Worm (Caenorhabditis elegans) whole organism, L3 larva: ENCODE results near the gene srz-44.
A peak's percentile ranks its signal among the peaks of the same experiment; 100 is the strongest.
"Not testable (repeated sequence)": the region's sequence is repeated elsewhere in the genome, so short reads cannot be mapped to it uniquely, and the experiment has no call there.

Experiments
- R02D3.7 ChIP-seq: fragments of 150-350 bp; optimal IDR thresholded peaks from 2 replicates; lab custom pipeline; 2014; ENCODE audit warnings: missing biosample characterization, missing genetic modification characterization
- aly-2 ChIP-seq: fragments of 150-350 bp; optimal IDR thresholded peaks from 2 replicates; lab custom pipeline; 2014; ENCODE audit warnings: missing biosample characterization, missing genetic modification characterization
- ama-1 ChIP-seq: fragments of 150-350 bp; optimal IDR thresholded peaks from 2 replicates; lab custom pipeline; 2018
- ceh-16 ChIP-seq: sonication (generic microtip); optimal IDR thresholded peaks from 2 replicates; lab custom pipeline; 2017; ENCODE audit warnings: missing biosample characterization, missing genetic modification characterization
- ceh-28 ChIP-seq: fragments of 150-350 bp; optimal IDR thresholded peaks from 2 replicates; lab custom pipeline; 2014; ENCODE audit warnings: missing biosample characterization, missing genetic modification reagents, missing genetic modification characterization
- ceh-82 ChIP-seq: fragments of 150-350 bp; optimal IDR thresholded peaks from 2 replicates; lab custom pipeline; 2014; ENCODE audit warnings: missing biosample characterization, missing genetic modification characterization
- ceh-9 ChIP-seq: sonication (generic microtip); optimal IDR thresholded peaks from 2 replicates; lab custom pipeline; 2018; ENCODE audit warnings: missing biosample characterization, missing genetic modification characterization
- daf-12 ChIP-seq: fragments of 150-350 bp; optimal IDR thresholded peaks from 2 replicates; lab custom pipeline; 2014; ENCODE audit warnings: missing biosample characterization, missing genetic modification reagents, missing genetic modification characterization
- elt-1 ChIP-seq: fragments of 150-350 bp; optimal IDR thresholded peaks from 2 replicates; lab custom pipeline; 2014; ENCODE audit warnings: missing biosample characterization, missing genetic modification characterization
- elt-3 ChIP-seq, 3 experiments: fragments of 150-350 bp in 1 of 3; sonication (generic microtip) in 2 of 3; optimal IDR thresholded peaks; 2 replicates in 2 of 3; 4 replicates in 1 of 3; lab custom pipeline; 2014 to 2017; ENCODE audit warnings: missing biosample characterization in 3 of 3, missing genetic modification characterization in 3 of 3
- eor-1 ChIP-seq, 2 experiments: fragments of 150-350 bp; optimal IDR thresholded peaks; 2 replicates each; lab custom pipeline; 2014 to 2018; ENCODE audit warnings: missing biosample characterization in 2 of 2, missing genetic modification characterization in 2 of 2
- fkh-10 ChIP-seq: sonication (generic microtip); optimal IDR thresholded peaks from 2 replicates; lab custom pipeline; 2017; ENCODE audit warnings: missing biosample characterization, missing genetic modification reagents, missing genetic modification characterization
- fkh-2 ChIP-seq: fragments of 150-350 bp; optimal IDR thresholded peaks from 2 replicates; lab custom pipeline; 2014; ENCODE audit warnings: missing biosample characterization, missing genetic modification reagents, missing genetic modification characterization
- fos-1 ChIP-seq: fragments of 150-350 bp; optimal IDR thresholded peaks from 2 replicates; lab custom pipeline; 2014; ENCODE audit warnings: missing biosample characterization, missing genetic modification characterization
- jun-1 ChIP-seq: fragments of 150-350 bp; optimal IDR thresholded peaks from 2 replicates; lab custom pipeline; 2014; ENCODE audit warnings: missing biosample characterization, missing genetic modification reagents, missing genetic modification characterization
- lin-15B ChIP-seq: fragments of 150-350 bp; optimal IDR thresholded peaks from 2 replicates; lab custom pipeline; 2014; ENCODE audit warnings: missing biosample characterization, missing genetic modification characterization
- lin-39 ChIP-seq: fragments of 150-350 bp; optimal IDR thresholded peaks from 2 replicates; lab custom pipeline; 2018; ENCODE audit warnings: missing biosample characterization, missing genetic modification reagents, missing genetic modification characterization
- lsy-12 ChIP-seq: sonication (generic microtip); optimal IDR thresholded peaks from 2 replicates; lab custom pipeline; 2016; ENCODE audit warnings: mild to moderate bottlenecking, missing genetic modification characterization, missing compliant biosample characterization
- mml-1 ChIP-seq: fragments of 150-350 bp; sonication (generic microtip); optimal IDR thresholded peaks from 3 replicates; lab custom pipeline; 2014; ENCODE audit warnings: missing biosample characterization, missing genetic modification characterization
- nfya-1 ChIP-seq: sonication (generic microtip); optimal IDR thresholded peaks from 2 replicates; lab custom pipeline; 2017; ENCODE audit warnings: missing genetic modification characterization, mild to moderate bottlenecking, missing compliant biosample characterization, antibody characterized with exemption, moderate library complexity; ENCODE audit not compliant: insufficient read depth
- nhr-11 ChIP-seq: fragments of 150-350 bp; optimal IDR thresholded peaks from 2 replicates; lab custom pipeline; 2014; ENCODE audit warnings: missing biosample characterization, missing genetic modification characterization
- nhr-12 ChIP-seq: fragments of 150-350 bp; optimal IDR thresholded peaks from 2 replicates; lab custom pipeline; 2014; ENCODE audit warnings: missing biosample characterization, missing genetic modification characterization
- nhr-25 ChIP-seq: sonication (generic microtip); optimal IDR thresholded peaks from 2 replicates; lab custom pipeline; 2017; ENCODE audit warnings: missing biosample characterization, missing genetic modification characterization
- pha-4 ChIP-seq: fragments of 150-350 bp; optimal IDR thresholded peaks from 2 replicates; lab custom pipeline; 2014; ENCODE audit warnings: missing biosample characterization, missing genetic modification reagents, missing genetic modification characterization
- pqm-1 ChIP-seq: fragments of 150-350 bp; optimal IDR thresholded peaks from 2 replicates; lab custom pipeline; 2017; ENCODE audit warnings: missing biosample characterization, missing genetic modification characterization, inconsistent platforms
- snpc-4 ChIP-seq: fragments of 150-350 bp; optimal IDR thresholded peaks from 2 replicates; lab custom pipeline; 2014; ENCODE audit warnings: missing biosample characterization, missing genetic modification characterization
- tbx-2 ChIP-seq: sonication (generic microtip); optimal IDR thresholded peaks from 2 replicates; lab custom pipeline; 2016; ENCODE audit warnings: mild to moderate bottlenecking, missing genetic modification characterization, missing compliant biosample characterization
- unc-39 ChIP-seq: sonication (generic microtip); optimal IDR thresholded peaks from 4 replicates; lab custom pipeline; 2017; ENCODE audit warnings: missing biosample characterization, missing genetic modification characterization
- zag-1 ChIP-seq: fragments of 150-350 bp; optimal IDR thresholded peaks from 2 replicates; lab custom pipeline; 2014; ENCODE audit warnings: missing biosample characterization, missing genetic modification characterization
- ztf-4 ChIP-seq: fragments of 150-350 bp; optimal IDR thresholded peaks from 2 replicates; lab custom pipeline; 2014; ENCODE audit warnings: missing biosample characterization, missing genetic modification characterization

srz-44 gene

DNA sequence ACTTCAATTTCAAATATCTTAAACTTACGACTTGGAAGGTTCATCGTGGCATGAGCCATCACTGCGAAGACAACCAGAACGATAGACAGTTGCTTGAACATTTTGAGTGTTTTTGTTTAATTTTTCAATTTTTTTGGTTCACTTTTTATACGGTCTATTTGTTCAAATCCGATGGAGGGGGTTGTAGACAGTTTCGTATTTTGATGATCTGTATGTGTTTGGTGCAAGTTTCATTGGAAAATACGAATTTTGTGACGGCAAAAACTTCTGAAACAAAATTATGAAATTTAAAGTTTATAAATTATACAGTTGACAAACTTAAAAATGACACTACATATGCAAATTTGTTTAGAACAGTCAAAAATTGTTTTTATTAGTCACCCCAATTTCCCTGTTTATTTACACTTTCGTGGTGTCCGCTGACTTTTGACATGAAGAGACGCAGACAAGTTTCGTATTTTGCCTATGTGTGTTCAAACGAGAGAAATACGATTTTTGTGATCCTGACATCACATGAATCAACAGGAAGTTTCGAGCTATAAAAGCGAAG, 8.9 kb upstream of the srz-44 start, which contains the start of the genes C55A1.7 and C55A1.6:
C55A1.7 (minus strand) TSS at position 101 of the 550 bp plus-strand sequence.
C55A1.6 (plus strand) TSS at position 500 of the 550 bp plus-strand sequence.
- TF ChIP-seq pha-4 (tag; lab: Kevin White, UChicago): peak; percentile 58

DNA sequence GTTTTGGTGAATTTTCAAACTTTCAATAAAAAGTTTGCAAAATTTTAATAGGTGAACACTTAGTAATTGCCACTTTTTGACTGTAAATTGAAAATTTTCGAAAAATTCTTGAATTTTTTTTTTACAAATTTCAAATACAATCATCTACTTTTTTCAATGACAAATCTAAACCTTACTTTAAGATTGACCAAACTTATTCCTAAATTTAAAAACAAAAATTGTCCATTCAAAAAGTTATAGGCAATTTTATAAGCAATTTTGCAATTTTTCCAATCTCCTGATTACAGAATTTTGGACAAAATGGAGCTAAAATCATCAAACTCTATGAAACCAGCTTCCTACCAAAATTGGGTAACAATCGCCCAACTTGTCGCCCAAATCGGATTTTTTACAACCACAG, 5.8 kb upstream of the srz-44 start, which contains the start of gene str-23:
str-23 (plus strand) TSS at position 301 of the 400 bp plus-strand sequence.
- TF ChIP-seq aly-2 (no peak), nhr-12 (tag; lab: Kevin White, UChicago) (no peak)

DNA sequence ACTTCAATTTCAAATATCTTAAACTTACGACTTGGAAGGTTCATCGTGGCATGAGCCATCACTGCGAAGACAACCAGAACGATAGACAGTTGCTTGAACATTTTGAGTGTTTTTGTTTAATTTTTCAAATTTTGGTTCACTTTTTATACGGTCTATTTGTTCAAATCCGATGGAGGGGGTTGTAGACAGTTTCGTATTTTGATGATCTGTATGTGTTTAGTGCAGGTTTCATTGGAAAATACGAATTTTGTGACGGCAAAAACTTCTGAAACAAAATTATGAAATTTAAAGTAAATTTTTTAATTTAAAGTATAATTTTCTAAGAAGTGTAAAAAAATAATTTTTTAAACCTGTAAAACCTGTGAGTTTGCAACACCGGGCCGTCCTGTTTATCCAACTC, 4.4 kb upstream of the srz-44 start, which contains the start of gene C55A1.4:
C55A1.4 (minus strand) TSS at position 101 of the 400 bp plus-strand sequence.
- TF ChIP-seq tbx-2, lsy-12, snpc-4 (tag; lab: Kevin White, UChicago): not testable (repeated sequence)

DNA sequence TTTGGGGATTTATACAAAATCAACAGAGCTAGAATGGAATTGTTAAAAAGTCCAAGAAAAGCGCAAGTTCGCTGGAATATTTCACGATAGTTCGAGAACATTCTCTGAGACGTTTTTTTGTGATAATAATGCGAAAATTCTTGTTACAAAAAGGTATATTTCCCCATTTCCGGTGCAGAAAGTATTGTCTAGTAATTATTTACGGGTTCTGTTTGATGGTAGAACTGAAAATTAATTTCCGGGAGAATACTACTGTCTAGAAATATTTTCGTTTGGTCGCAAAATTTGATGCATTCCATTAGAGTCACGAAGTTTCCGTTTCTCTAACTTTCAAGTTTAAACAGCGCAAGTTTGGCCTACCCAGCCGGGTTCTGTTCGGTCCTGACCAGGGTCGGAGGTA, 9.2 kb downstream of the srz-44 start, which contains the start of gene str-248:
str-248 (minus strand) TSS at position 101 of the 400 bp plus-strand sequence.
- TF ChIP-seq elt-1 (tag; lab: Kevin White, UChicago) (no peak), fkh-2 (tag; lab: Kevin White, UChicago) (no peak), daf-12 (tag; lab: Kevin White, UChicago) (no peak), nhr-25 (tag; lab: Kevin White, UChicago) (no peak), nhr-11 (tag; lab: Kevin White, UChicago) (no peak), lin-15B (tag; lab: Kevin White, UChicago) (no peak), mml-1 (no peak), ceh-9 (tag; lab: Kevin White, UChicago) (no peak), zag-1 (tag; lab: Kevin White, UChicago) (no peak), eor-1 (tag; optimal IDR thresholded peaks at IDR 0.05; lab: Kevin White, UChicago) (no peak), R02D3.7 (tag; lab: Kevin White, UChicago) (no peak), aly-2 (no peak), ceh-28 (tag; lab: Kevin White, UChicago) (no peak), snpc-4 (tag; lab: Kevin White, UChicago) (no peak), fkh-10 (GFP tag; lab: Kevin White, UChicago) (no peak), fos-1 (tag; lab: Kevin White, UChicago) (no peak), jun-1 (tag; lab: Kevin White, UChicago) (no peak), lsy-12 (tag; lab: Kevin White, UChicago) (no peak), ceh-82 (tag; lab: Kevin White, UChicago) (no peak)

DNA sequence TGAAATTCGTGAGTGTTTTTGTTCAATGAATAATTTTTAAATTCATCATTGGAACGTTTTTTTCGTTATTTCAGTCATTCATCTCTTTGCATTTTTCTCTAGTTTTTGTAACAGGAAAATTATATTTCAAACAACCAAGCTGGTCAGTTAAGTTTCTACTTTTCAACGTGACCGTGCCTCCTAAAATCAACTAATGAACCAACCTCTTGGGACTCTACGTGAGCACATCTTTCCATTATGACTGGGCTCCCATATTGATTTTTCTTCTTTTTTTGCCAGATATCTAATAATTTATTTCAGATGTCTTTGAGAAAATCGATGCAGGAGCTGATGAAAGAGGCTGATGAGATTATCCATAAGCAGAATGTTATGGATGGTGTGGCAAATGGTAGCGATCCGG, 13.2 kb downstream of the srz-44 start, which contains the start of gene C55A1.11:
C55A1.11 (plus strand) TSS at position 301 of the 400 bp plus-strand sequence.
- TF ChIP-seq snpc-4 (tag; lab: Kevin White, UChicago): no peak

DNA sequence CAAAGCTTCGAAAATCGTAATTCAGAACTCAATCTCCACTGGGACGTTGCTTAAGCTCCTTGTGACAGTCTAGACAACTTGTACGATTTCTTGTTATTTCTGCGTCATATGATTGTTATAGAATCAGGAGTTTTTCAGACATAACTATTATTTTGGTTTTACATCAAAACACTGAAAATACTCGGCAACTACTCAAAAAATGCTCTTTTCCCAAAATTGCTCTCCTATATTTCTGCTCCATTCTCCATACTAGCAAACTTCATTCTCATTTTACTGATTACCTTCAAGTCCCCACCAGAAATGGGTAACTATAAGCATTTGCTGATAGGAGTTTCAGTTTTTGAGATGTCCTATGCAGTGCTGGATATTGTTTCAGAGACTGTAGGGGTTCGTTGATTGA, 17.2 kb downstream of the srz-44 start, which contains the start of gene C55A1.1:
C55A1.1 (plus strand) TSS at position 301 of the 400 bp plus-strand sequence.
- TF ChIP-seq ceh-28 (tag; lab: Kevin White, UChicago) (no peak), pqm-1 (tag; lab: Kevin White, UChicago) (no peak), unc-39 (tag; lab: Kevin White, UChicago) (no peak), lsy-12 (tag; lab: Kevin White, UChicago) (no peak), R02D3.7 (tag; lab: Kevin White, UChicago) (no peak), ztf-4 (tag; lab: Kevin White, UChicago) (no peak), snpc-4 (tag; lab: Kevin White, UChicago) (no peak), ama-1 (lab: Kevin White, UChicago) (no peak), nfya-1 (no peak), lin-39 (no peak), fkh-10 (GFP tag; lab: Kevin White, UChicago) (no peak), ceh-82 (tag; lab: Kevin White, UChicago) (no peak), jun-1 (tag; lab: Kevin White, UChicago) (no peak)

DNA sequence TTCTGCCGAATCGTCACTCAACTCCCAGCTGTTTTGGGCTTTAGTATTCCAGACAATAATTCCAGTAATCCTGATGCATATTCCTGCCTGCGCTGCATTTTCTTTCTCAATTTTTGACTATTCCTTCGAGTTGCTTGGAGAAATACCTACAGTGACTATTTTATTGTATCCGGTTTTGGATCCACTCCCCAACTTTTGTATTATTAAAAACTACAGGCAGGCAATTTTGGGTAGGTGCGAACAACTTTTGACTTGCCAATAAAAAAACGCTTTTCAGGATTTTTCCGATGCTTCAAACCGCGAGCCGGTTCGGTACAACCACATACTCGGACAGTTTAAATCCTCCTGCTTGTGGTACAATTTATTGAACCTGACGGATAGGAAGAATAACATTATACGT, 24.2 kb downstream of the srz-44 start:
- TF ChIP-seq ceh-82 (tag; lab: Kevin White, UChicago): no peak
- no peak for TF ChIP-seq daf-12 (tag; lab: Kevin White, UChicago)
- no peak for TF ChIP-seq aly-2
- TF ChIP-seq zag-1 (tag; lab: Kevin White, UChicago): no peak
- no peak for TF ChIP-seq elt-3 (tag; optimal IDR thresholded peaks at IDR 0.05; lab: Kevin White, UChicago)
- no peak for TF ChIP-seq lin-15B (tag; lab: Kevin White, UChicago)
- TF ChIP-seq fkh-2 (tag; lab: Kevin White, UChicago): no peak
- TF ChIP-seq nhr-12 (tag; lab: Kevin White, UChicago): no peak
- no peak for TF ChIP-seq ceh-16 (tag; lab: Kevin White, UChicago)
- no peak for TF ChIP-seq ceh-28 (tag; lab: Kevin White, UChicago)
- no peak for TF ChIP-seq R02D3.7 (tag; lab: Kevin White, UChicago)
- TF ChIP-seq tbx-2 (tag; lab: Kevin White, UChicago): no peak
- no peak for TF ChIP-seq ceh-9 (tag; lab: Kevin White, UChicago)
- TF ChIP-seq, all 47 proteins: peak for 0
